Fruit fly (Drosophila melanogaster) whole organism: Measurements from ENCODE around the gene CG13380.

Experiments
- CG8478 ChIP-seq: fragments of >200 bp; optimal IDR thresholded peaks from 2 replicates; lab custom pipeline; 2018; ENCODE audit warnings: inconsistent platforms
- Dll ChIP-seq: fragments of >200 bp; optimal IDR thresholded peaks from 2 replicates; lab custom pipeline; 2017
- EcR ChIP-seq, 2 experiments: fragments of >200 bp; optimal IDR thresholded peaks; 2 replicates each; lab custom pipeline; 2017; ENCODE audit warnings: missing biosample characterization in 2 of 2, missing genetic modification characterization in 2 of 2, missing genetic modification reagents in 2 of 2
- pan ChIP-seq: fragments of >200 bp; optimal IDR thresholded peaks from 2 replicates; lab custom pipeline; 2017
- psq ChIP-seq: fragments of >200 bp; optimal IDR thresholded peaks from 2 replicates; lab custom pipeline; 2017
- usp ChIP-seq: fragments of >200 bp; optimal IDR thresholded peaks from 2 replicates; lab custom pipeline; 2017; ENCODE audit warnings: missing biosample characterization, missing genetic modification characterization, mixed read lengths

- no peak for TF ChIP-seq Dll
- TF ChIP-seq psq (lab: Kevin White, UChicago): no peak
- TF ChIP-seq CG8478 (lab: Kevin White, UChicago): no peak
- TF ChIP-seq pan (lab: Kevin White, UChicago): no peak
- TF ChIP-seq EcR (GFP tag; optimal IDR thresholded peaks at IDR 0.05; lab: Kevin White, UChicago): no peak
- no peak for TF ChIP-seq usp (GFP tag; lab: Kevin White, UChicago)
These were observed 8.0 kb upstream of the CG13380 start, which contains the start of gene MYPT-75D for dm6 chr3L:18625786-18626185.
